Worm (Caenorhabditis elegans) whole organism, young adult: ENCODE measurements around the gene ZK1240.1.
"Not testable (repeated sequence)": the region's sequence is repeated elsewhere in the genome, so short reads cannot be mapped to it uniquely, and the experiment has no call there.

Source experiments
- B0261.1 ChIP-seq: sonication (generic microtip); optimal IDR thresholded peaks from 2 replicates; lab custom pipeline; 2016; ENCODE audit warnings: mild to moderate bottlenecking, missing genetic modification characterization, moderate library complexity, missing compliant biosample characterization
- F57C9.4 ChIP-seq: sonication (generic microtip); optimal IDR thresholded peaks from 2 replicates; lab custom pipeline; 2017; ENCODE audit warnings: mild to moderate bottlenecking, missing genetic modification characterization, missing compliant biosample characterization
- ets-4 ChIP-seq: fragments of 200-800 bp; sonication (Bioruptor generic); optimal IDR thresholded peaks from 2 replicates; lab custom pipeline; 2018; ENCODE audit warnings: mild to moderate bottlenecking, missing genetic modification characterization, missing compliant biosample characterization
- hlh-26 ChIP-seq: fragments of 200-800 bp; sonication (Bioruptor generic); conservative IDR thresholded peaks from 2 replicates; pipeline ENCODE4 v1.3.6; 2022; ENCODE audit warnings: missing genetic modification reagents, missing genetic modification characterization, missing compliant biosample characterization
- hrde-1 ChIP-seq: sonication (generic microtip); optimal IDR thresholded peaks from 2 replicates; lab custom pipeline; 2016; ENCODE audit warnings: missing genetic modification characterization, mild to moderate bottlenecking, missing compliant biosample characterization, moderate library complexity, missing genotype, missing genetic modification reagents, borderline replicate concordance
- hsf-1 ChIP-seq: fragments of 200-800 bp; sonication (Bioruptor generic); IDR thresholded peaks from 2 replicates; pipeline ENCODE4 v1.3.6; 2022; ENCODE audit warnings: missing genetic modification reagents, missing genetic modification characterization, missing compliant biosample characterization
- lin-35 ChIP-seq, 3 experiments: fragments of 150-350 bp in 2 of 3; sonication (generic microtip) in 1 of 3; optimal IDR thresholded peaks; 2 replicates each; lab custom pipeline; 2014 to 2018; ENCODE audit warnings: missing biosample characterization in 3 of 3, missing genetic modification characterization in 3 of 3, missing genetic modification reagents in 3 of 3
- rec-8 ChIP-seq, 2 experiments: sonication (generic microtip); optimal IDR thresholded peaks; 2 replicates each; lab custom pipeline; 2016; ENCODE audit warnings: mild to moderate bottlenecking in 2 of 2, missing genetic modification characterization in 2 of 2, missing genetic modification reagents in 2 of 2, missing genotype in 2 of 2, missing biosample characterization in 1 of 2, missing compliant biosample characterization in 1 of 2, moderate library complexity in 1 of 2

DNA sequence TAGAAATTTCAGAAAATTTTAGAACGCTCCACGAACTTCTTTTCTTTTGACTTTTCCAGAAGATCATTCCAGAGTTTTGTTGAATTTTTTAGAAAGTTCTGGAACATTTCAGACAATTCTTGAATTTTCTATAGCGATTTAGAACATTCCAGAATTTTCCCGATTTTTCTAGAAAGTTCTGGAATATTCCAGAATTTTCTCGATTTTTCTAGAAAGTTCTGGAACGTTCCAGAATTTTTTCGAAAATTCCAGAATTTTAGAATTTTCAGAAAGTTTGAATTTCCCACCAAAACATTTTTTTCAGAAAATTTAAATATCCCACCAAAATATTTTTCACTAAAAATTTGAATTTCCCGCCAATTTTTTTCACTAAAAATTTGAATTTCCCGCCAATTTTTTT lies 18.8 kb downstream of the ZK1240.1 start:
- TF ChIP-seq ets-4 (GFP tag; lab: Kevin White, UChicago); F57C9.4 (tag; lab: Kevin White, UChicago); hlh-26 (GFP tag; lab: Robert Waterston, UW); B0261.1 (tag; lab: Kevin White, UChicago); rec-8 (tag; optimal IDR thresholded peaks at IDR 0.05; lab: Kevin White, UChicago); hrde-1 (tag; lab: Kevin White, UChicago); lin-35 (GFP tag; optimal IDR thresholded peaks at IDR 0.05; lab: Kevin White, UChicago): not testable (repeated sequence)
- peak; percentile 93 for TF ChIP-seq hsf-1
